Fruit fly (Drosophila melanogaster) whole organism, larva: Measurements from ENCODE around the gene RpS7.
A peak's percentile ranks its signal among the peaks of the same experiment; 100 is the strongest.

Experiments
- noc ChIP-seq: fragments of 200-800 bp; sonication (Bioruptor generic); optimal IDR thresholded peaks from 3 replicates; lab custom pipeline; 2019; ENCODE audit warnings: missing biosample characterization, mild to moderate bottlenecking, missing genetic modification characterization, moderate library complexity

RpS7 gene

DNA sequence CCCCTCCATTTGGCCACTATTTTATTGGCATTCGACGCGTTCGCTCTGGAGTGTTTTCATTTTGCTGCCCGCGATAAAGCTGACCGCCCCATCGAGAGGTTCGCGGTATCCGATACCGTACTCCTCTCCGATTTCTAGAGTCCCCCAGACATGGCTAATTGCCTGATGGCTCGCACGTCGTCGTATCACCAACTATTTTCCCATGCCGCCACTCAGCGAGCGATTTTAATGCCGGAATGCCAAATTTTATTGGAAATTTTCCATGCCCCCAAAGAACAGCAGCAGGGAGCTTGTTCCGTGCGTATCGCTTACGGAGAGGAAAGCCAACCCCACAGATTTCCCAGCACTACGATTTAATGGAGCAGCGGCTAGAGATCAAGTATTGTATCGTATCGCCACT, 7.8 kb downstream of the RpS7 start:
- no peak for TF ChIP-seq noc

DNA sequence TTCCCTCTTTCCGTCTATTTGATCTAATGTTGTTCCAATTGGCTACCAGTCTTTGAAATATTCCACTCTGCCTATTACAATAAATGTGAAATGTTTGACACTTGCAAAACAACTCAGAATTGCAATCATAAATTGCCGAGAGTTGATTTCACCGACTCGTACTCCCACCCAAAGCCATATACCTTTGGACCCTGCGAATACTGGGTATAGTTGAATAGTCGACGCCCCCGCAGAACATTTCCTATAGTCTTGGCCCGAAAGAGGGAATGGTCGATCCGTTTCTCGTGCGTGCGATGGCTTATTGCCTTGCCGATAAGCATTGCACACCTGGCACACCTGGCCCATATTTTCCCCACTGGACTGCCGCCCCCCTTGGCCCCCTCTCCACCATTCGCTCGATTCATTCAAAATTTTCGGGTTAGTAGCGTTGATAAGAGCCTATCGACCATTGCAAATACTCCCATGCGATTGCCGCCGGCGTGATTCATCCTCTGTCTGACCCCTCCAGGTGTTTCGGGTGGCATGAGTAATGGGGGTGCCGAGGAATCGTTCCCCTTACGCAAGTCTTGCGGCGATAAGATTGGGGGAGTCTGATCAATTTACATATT, 8.6 kb downstream of the RpS7 start:
- no peak for TF ChIP-seq noc

DNA sequence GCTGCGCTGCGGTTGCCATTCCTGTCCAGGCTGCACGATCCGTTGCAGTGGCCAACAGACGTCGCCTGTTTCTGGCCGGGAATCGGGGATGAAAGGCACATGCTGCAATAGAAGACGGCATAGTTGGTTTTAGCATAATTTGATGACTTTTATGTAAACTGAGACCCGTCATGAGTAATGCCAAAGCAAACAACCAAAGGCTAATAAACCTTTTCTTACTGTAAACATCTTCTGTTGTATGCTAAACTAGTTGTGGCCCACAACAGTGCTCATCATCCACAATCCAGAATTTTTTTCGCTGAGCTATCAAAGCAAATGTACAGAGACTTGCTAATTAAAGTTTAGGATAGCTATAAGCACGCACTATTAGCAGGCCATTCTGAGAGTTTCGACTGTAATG, 10.0 kb downstream of the RpS7 start:
- peak; percentile 6 for TF ChIP-seq noc

DNA sequence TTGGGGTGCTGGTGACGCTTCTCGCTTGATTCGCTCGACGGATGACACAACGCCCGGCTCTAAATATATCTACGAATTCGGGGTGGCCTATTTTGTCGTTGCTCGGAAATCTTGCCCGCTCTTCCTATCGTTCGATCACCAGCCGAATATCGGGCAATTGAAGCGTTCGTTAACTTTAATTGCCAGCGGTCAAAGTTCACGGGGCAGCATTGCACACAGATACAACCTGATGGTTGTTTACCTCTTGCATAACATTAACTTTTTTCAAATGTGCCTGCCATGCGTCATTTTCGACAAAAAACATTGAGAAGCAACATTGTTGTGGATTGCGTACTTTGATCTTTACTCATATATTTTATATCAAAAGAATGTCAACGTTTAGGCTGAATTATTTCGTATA, 11.0 kb downstream of the RpS7 start:
- no peak for TF ChIP-seq noc

DNA sequence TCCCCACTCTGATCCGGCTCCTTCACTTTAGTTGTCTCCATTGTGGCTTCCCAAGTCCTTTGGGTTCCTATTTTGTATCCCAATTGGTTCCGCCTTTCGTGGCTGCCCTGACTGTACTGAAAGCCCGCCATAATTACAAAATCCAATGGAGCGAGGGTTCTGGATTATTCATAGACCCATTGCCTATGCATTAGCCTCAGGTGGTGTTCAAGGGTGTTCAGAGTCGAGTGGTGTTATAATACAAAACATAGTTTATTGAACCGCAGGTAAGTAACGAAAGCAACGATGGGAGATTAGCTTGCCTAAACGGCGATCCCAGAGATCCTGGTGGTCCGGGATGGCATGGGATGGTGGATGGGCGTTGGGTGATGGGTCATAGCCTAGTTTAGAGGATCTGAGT, 12.7 kb downstream of the RpS7 start, which contains the start of gene CG15531:
CG15531 (minus strand) TSS at position 101 of the 400 bp plus-strand sequence.
- TF ChIP-seq noc: no peak

DNA sequence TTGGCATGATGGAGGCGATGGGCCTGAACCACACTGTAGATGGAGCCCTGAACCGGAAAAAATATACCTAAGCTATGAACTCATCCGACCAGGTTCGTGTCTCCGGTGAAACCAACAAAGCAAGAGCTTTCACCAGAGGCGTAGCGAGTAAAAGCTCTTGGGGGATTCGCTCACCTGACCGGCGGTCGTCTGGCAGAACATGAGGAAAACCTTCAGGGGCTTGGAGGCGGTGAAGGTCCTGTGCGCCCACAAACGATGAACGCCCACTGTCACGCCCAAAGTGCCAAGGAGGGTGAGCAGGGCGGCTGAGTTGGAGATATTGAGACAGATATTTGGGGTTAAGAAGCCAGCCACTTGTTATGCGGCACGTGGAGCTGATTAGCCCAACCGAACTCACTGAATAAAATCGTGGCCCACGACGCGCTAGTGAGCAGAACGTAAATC, 13.2 kb downstream of the RpS7 start:
- TF ChIP-seq noc: peak; percentile 72

DNA sequence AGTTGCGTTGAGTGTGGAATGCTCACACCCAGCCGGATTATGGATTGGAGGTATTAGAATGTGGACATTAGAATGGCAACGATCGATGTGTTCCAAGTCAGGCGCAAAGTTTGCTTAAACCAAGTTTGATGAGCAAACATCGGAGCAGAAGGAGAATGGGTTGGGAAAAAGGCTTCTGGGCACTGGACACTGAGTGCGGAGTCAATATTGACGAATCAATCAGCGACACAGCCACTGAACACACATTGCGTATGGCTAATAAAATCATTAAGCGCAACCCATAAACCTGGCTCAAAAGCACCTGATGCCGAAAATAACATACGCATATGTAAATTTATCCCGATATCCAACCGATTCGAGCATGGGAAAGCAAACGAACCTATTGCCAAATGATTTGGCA, 15.0 kb downstream of the RpS7 start:
- no peak for TF ChIP-seq noc

DNA sequence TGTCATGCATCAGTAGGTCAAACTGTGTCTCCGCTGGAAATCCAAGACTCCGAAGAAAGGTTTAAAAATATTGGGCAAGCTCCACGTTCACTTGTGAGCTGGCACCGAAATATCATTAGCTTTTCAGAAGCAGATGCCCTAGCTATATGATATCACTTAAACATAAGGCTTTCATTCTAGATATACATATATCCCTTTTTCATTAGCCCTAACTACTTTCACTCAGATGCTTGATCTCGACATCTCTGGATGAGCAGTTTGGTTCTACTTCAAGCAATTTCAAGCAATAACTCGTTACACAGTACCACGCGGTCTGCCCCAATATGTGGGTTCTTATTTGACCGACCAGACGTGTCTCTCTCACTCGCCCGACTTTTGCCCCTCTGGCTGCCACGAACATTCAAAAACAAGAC, 17.4 kb downstream of the RpS7 start:
- no peak for TF ChIP-seq noc

DNA sequence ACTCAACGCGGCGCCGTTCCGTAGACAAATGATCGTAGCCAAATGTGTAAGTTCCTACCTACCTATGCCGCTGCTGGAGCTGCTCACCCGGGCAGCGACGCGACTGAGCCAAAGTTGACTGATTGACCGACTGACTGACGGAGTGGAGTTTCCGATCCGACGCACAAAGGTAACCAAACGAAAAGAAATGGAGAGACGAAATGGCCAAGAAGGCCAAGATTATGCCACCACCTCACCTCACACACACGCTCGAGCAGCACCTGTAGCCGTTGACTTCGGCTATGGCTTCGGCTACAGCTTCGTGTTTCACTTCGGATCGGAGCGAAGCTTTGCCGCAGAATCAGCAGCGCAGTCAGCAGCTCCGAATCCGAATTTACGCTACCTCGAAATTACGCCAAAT, 17.8 kb downstream of the RpS7 start, which contains the start of gene CG9747:
CG9747 (minus strand) TSS at position 206 of the 400 bp plus-strand sequence.
- no peak for TF ChIP-seq noc

DNA sequence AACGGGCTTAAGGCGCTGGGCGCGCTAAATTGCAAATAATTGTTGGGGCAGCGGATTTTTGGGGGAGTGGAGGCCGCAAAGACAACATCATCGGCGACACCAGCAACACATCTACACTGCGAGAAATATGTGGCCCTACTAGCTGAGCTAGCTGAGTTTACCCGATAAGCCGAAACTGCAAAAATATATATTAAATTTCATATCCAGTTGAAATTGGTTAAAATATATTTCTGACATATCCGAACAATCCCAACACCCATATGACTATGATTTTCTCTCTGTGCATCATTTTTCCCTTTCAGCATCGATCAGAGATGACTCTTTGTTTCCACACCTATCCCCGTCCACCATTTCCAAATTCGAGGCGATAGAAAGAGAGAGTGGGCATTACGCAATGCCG, 19.0 kb downstream of the RpS7 start:
- TF ChIP-seq noc: peak; percentile 46

DNA sequence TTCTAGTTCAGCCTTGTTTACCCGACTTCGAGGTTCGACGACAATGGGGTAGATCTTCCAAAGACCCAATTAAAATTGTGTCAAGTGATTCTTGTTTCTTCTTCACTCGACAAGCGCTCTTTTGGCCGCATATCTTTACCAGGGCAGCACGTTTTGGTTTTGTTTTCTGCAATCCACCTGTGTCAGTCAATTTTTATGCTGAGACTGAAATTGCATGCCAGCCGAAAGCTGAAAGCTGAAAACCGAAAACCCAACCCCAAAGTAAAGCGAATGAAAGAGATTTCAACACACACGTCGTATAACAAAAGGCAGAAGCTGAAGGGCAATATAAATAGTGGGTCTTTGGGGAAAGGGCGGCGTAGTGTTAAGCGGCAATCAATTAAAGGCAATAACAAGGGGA, 19.4 kb downstream of the RpS7 start:
- TF ChIP-seq noc: no peak

DNA sequence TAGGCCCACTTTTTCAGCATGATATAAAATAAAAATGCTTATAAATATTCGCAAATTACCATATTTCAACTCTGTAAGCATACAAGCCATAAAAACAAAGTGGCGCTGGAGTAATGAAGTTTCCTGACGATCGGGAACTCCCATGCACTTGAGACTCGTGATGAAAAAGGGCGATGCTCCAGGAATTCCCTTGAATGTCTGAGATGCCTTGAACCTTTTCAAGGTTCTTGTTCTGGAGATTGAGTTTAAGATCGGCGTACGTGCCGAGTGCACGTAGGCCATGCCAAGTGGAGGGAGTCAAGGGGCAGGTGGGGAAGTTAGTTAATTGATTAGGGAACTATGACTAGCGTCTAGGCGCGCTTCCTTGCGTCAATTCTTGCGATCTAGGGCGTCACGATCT, 24.9 kb downstream of the RpS7 start:
- no peak for TF ChIP-seq noc

DNA sequence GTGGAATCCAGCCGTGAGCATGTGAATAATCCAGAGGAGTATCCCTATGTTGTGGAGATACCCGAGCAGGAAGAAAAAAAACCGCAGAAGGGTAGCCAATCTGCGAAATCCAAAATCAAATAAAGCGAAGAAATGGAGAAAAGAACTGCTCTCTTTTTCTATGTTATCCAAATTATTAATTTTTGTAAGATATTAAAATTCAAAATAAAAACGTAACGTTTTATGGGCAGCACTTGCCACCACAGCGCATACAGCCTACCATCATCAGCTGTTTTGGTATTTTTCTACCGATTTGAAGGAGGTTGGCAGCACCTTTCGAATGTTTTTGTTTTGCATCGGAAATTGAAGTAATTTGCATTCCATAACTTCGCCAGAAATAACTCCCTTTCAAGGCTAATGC, 28.9 kb downstream of the RpS7 start, which contains the start of gene Bet5:
Bet5 (plus strand) TSS at position 299 of the 400 bp plus-strand sequence.
- TF ChIP-seq noc: no peak

DNA sequence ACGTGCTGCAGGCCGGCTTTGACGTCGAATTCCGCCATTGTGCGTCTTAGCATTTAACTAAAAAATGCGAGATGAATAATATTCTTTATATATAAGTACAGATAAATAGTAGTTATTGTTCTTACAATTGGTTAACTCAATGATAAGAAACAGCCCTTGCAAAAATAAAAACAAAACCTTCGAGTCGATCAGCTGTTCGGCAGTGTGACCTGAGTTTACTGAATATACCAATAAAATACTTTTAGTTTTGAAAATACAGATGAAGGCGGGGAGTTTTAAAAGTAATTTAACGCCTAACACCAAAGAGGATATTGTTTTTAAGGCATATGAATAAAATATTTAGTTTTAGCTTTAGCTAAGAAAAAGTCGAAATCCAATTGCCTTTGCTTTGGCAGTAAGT, 31.3 kb downstream of the RpS7 start, which contains the start of the genes CG1983 and CG15530:
CG1983 (minus strand) TSS at position 207 of the 400 bp plus-strand sequence.
CG15530 (plus strand) TSS at position 384 of the 400 bp plus-strand sequence.
- TF ChIP-seq noc: no peak

DNA sequence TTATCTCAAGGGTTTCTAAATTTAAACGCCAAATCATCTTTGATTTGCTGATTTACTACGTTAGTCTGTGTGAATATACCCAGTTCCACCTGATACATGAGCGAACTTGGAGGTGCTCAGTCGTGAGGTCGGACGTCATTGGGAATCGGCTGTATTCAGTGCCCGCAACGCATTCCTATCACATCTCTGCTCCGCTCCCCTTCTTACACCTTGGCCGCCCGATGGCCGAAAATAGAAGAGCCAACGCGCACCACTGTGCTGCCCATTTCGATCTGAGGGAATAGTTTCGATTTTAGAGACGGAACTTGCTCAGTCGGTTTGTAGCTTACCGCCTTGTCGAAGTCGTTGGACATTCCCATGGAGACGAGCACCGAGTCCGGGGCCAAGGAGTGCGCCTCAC, 32.5 kb downstream of the RpS7 start:
- no peak for TF ChIP-seq noc

DNA sequence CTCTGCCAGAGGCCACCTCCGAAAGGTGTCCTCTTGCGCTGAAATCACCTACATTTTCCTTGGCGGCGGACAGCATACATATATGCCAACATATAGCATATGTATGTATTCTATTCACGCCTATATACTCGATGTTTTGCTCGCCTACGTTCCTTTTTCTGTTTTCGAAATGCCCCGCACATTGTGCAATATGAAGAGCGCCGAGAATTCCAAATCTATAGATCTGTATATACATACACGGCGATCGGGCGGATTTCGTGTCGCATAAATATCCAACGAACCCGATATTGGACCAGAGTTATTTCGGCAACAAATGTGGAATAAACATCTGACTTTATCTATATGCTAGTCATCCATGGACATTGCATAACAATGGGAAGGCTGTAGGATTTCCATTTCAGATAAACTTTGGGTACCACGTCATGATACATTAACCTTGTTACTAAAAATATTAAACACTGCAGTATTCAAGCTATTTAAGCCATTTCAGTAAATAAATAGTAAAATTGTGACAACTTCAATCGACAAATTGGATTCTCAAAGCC, 33.7 kb downstream of the RpS7 start:
- no peak for TF ChIP-seq noc

DNA sequence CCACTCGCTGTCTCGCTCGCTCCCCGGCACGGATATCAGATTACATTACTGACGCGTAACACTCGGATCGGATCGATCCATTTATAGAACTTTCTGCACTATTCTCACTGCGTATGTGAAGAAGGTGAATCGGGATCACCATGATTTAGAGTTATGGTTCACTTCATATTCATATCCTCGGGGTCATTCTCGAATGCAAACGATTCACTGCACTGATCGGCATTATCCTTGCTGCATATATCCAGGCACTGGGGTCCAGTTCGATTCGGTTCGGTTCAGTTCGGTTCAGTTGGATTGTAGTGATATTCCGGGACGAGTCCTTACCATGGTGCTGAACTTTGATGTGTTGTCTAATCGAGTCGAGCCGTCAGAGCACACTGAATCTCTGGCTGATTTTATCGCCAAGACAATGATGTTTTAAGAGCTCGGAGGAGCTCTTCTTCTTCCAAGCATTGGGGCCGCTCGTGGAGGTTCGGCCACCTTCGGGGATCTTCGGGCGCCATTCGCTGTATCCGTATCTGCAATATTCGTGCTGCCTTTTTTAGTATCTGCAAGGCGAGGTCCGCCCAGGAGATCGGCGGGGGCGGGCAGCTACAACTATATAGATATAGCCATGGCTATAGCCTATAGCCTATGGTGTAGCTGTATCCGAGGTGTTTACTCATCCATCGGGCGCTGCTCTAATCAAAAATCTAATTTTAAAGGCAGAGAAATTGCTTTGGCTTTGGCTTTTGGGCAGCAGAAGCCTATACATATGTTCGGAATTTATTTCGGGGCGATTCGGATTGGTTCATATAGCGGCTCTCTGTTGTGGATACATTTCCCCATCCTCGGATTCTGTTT, 34.4 kb downstream of the RpS7 start, which contains the start of gene Mlc2:
Mlc2 (minus strand) TSS at position 392 of the 843 bp plus-strand sequence.
- TF ChIP-seq noc: no peak
